Worm (Caenorhabditis elegans): Measurements from ENCODE around the gene daz-1.

daz-1 gene

DNA sequence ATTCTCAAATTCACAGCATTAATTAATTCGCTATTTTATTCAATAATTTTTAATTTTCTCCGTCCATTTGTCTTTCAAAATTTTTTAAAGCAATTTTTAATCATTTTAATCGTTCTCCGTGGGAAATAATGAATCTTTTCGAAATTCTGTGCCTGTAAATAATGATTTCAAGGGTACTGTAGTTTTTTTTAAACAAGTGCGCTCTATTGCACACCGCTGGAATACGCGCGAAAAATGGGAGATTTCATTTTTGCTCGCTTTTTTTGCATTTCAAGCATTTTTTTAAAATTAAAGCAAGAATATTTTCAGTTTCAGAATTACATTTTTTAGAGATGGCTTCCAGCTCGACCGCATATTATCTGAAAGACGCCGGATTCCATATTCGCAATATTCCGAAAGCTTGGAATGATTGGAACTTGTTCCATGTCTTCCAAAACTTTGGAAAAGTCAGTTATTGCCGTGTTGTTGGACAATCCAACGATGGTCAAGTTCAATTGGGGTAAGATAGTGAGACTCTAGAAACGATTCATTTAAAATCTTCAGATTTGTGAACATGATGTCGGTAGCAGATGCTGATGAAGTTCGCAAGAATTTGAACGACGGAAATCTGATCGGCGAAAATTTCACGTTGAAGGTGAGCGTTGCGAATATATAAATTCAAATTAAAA lies 35.0 kb upstream of the daz-1 start, which contains the start of gene tofu-6 (continued):
- no peak for TF ChIP-seq pag-3 (tag; optimal IDR thresholded peaks at IDR 0.05; ENCODE audit: borderline replicate concordance, insufficient read depth)
- TF ChIP-seq F16B12.6 (tag; optimal IDR thresholded peaks at IDR 0.05): peak; percentile 16
- TF ChIP-seq elt-2 (tag; optimal IDR thresholded peaks at IDR 0.05): no peak
- TF ChIP-seq efl-3 (GFP tag; optimal IDR thresholded peaks at IDR 0.05): no peak
- no peak for TF ChIP-seq unc-62 (GFP tag; optimal IDR thresholded peaks at IDR 0.05)
- TF ChIP-seq lin-13 (GFP tag; optimal IDR thresholded peaks at IDR 0.05): no peak
- TF ChIP-seq mep-1 (tag; optimal IDR thresholded peaks at IDR 0.05): peak; percentile 43
- no peak for TF ChIP-seq snu-23 (GFP tag; optimal IDR thresholded peaks at IDR 0.05)
- TF ChIP-seq unc-98 (GFP tag; IDR thresholded peaks at IDR 0.05): no peak
- TF ChIP-seq mdl-1 (tag; optimal IDR thresholded peaks at IDR 0.05): no peak
- TF ChIP-seq nhr-71 (tag; optimal IDR thresholded peaks at IDR 0.05): no peak
- no peak for TF ChIP-seq elt-3 (tag; optimal IDR thresholded peaks at IDR 0.05)
- peak; percentile 69 to 73 for TF ChIP-seq efl-1 (optimal IDR thresholded peaks at IDR 0.05)
- TF ChIP-seq efl-1 (GFP tag; optimal IDR thresholded peaks at IDR 0.05 in 1 of 2): peak; percentile 71 to 95
- no peak for TF ChIP-seq ceh-90 (tag; optimal IDR thresholded peaks at IDR 0.05)
- no peak for TF ChIP-seq mef-2 (tag; optimal IDR thresholded peaks at IDR 0.05)
- no peak for TF ChIP-seq ets-5 (GFP tag; IDR thresholded peaks at IDR 0.05)
- TF ChIP-seq C34B4.2 (tag; optimal IDR thresholded peaks at IDR 0.05): no peak
- TF ChIP-seq nhr-76 (tag; optimal IDR thresholded peaks at IDR 0.05): no peak
- TF ChIP-seq hlh-4 (tag; optimal IDR thresholded peaks at IDR 0.05): no peak
- no peak for TF ChIP-seq egl-13 (tag; optimal IDR thresholded peaks at IDR 0.05)
- TF ChIP-seq unc-130 (tag; optimal IDR thresholded peaks at IDR 0.05): no peak
- TF ChIP-seq zip-4 (GFP tag; optimal IDR thresholded peaks at IDR 0.05): no peak
- TF ChIP-seq dsc-1 (tag; optimal IDR thresholded peaks at IDR 0.05): no peak
- no peak for TF ChIP-seq isw-1 (GFP tag; IDR thresholded peaks at IDR 0.05)
- TF ChIP-seq dpl-1 (GFP tag; optimal IDR thresholded peaks at IDR 0.05): peak; percentile 55 to 80 (median 62)
- no peak for TF ChIP-seq ces-1 (GFP tag; optimal IDR thresholded peaks at IDR 0.05)
- no peak for TF ChIP-seq pax-3 (tag; optimal IDR thresholded peaks at IDR 0.05)
- no peak for TF ChIP-seq nhr-47 (tag; optimal IDR thresholded peaks at IDR 0.05)
- no peak for TF ChIP-seq nhr-20 (tag; optimal IDR thresholded peaks at IDR 0.05)
- TF ChIP-seq alr-1 (tag; optimal IDR thresholded peaks at IDR 0.05; ENCODE audit: borderline replicate concordance): no peak
- no peak for TF ChIP-seq lin-14 (GFP tag; optimal IDR thresholded peaks at IDR 0.05)
- no peak for TF ChIP-seq fkh-4 (tag; optimal IDR thresholded peaks at IDR 0.05; ENCODE audit: borderline replicate concordance)
- TF ChIP-seq tlp-1 (tag; optimal IDR thresholded peaks at IDR 0.05): no peak
- no peak for TF ChIP-seq ceh-82 (tag; optimal IDR thresholded peaks at IDR 0.05)
- no peak for TF ChIP-seq C04F5.9 (tag; optimal IDR thresholded peaks at IDR 0.05)
- TF ChIP-seq ceh-8 (GFP tag; optimal IDR thresholded peaks at IDR 0.05): no peak
- no peak for TF ChIP-seq ceh-63 (GFP tag; optimal IDR thresholded peaks at IDR 0.05)
- TF ChIP-seq fkh-8 (tag; optimal IDR thresholded peaks at IDR 0.05): no peak
- TF ChIP-seq fkh-10 (GFP tag; optimal IDR thresholded peaks at IDR 0.05): no peak
- TF ChIP-seq vab-15 (tag; optimal IDR thresholded peaks at IDR 0.05): no peak
- TF ChIP-seq ztf-11 (tag; optimal IDR thresholded peaks at IDR 0.05): no peak
- TF ChIP-seq nhr-237 (tag; optimal IDR thresholded peaks at IDR 0.05): no peak
- TF ChIP-seq unc-86 (tag; optimal IDR thresholded peaks at IDR 0.05): no peak

All from whole organism, L1 larva.